Worm (Caenorhabditis elegans) whole organism, late embryonic: Measurements from ENCODE around the gene fbxa-29.

Source experiments
- C38D4.7 ChIP-seq: fragments of 200-800 bp; sonication (Bioruptor generic); optimal IDR thresholded peaks from 2 replicates; lab custom pipeline; 2018; ENCODE audit warnings: mild to moderate bottlenecking, missing genetic modification characterization, moderate library complexity, missing compliant biosample characterization
- F13H6.1 ChIP-seq: sonication (generic microtip); optimal IDR thresholded peaks from 2 replicates; lab custom pipeline; 2016; ENCODE audit warnings: missing genetic modification characterization, missing compliant biosample characterization
- K09A11.1 ChIP-seq: sonication (generic microtip); optimal IDR thresholded peaks from 2 replicates; lab custom pipeline; 2017; ENCODE audit warnings: antibody characterized with exemption, mild to moderate bottlenecking, missing genetic modification characterization, missing compliant biosample characterization; ENCODE audit not compliant: insufficient read depth
- T23F11.4 ChIP-seq: fragments of 200-800 bp; sonication (Bioruptor generic); optimal IDR thresholded peaks from 2 replicates; lab custom pipeline; 2018; ENCODE audit warnings: mild to moderate bottlenecking, missing genetic modification characterization, missing compliant biosample characterization
- Y22D7AL.16 ChIP-seq: sonication (generic microtip); optimal IDR thresholded peaks from 2 replicates; lab custom pipeline; 2016; ENCODE audit warnings: missing genetic modification characterization, missing compliant biosample characterization
- ahr-1 ChIP-seq: sonication (generic microtip); optimal IDR thresholded peaks from 2 replicates; lab custom pipeline; 2016; ENCODE audit warnings: missing genetic modification characterization, missing compliant biosample characterization
- ama-1 ChIP-seq: fragments of 150-350 bp; optimal IDR thresholded peaks from 2 replicates; lab custom pipeline; 2014
- ceh-14 ChIP-seq: sonication (generic microtip); optimal IDR thresholded peaks from 2 replicates; lab custom pipeline; 2016; ENCODE audit warnings: missing genotype, missing genetic modification characterization, missing compliant biosample characterization
- ceh-22 ChIP-seq: sonication (generic microtip); optimal IDR thresholded peaks from 2 replicates; lab custom pipeline; 2017; ENCODE audit warnings: missing biosample characterization, missing genetic modification characterization
- ceh-24 ChIP-seq: sonication (generic microtip); optimal IDR thresholded peaks from 2 replicates; lab custom pipeline; 2016; ENCODE audit warnings: mild to moderate bottlenecking, missing genetic modification characterization, missing compliant biosample characterization
- ceh-30 ChIP-seq: fragments of 150-350 bp; optimal IDR thresholded peaks from 2 replicates; lab custom pipeline; 2014; ENCODE audit warnings: missing biosample characterization, missing genetic modification characterization
- ceh-31 ChIP-seq: sonication (generic microtip); optimal IDR thresholded peaks from 2 replicates; lab custom pipeline; 2016; ENCODE audit warnings: missing genetic modification characterization, missing compliant biosample characterization
- ceh-48 ChIP-seq: sonication (generic microtip); optimal IDR thresholded peaks from 2 replicates; lab custom pipeline; 2016; ENCODE audit warnings: missing genetic modification characterization, inconsistent platforms, missing compliant biosample characterization
- dmd-4 ChIP-seq: sonication (generic microtip); optimal IDR thresholded peaks from 2 replicates; lab custom pipeline; 2016; ENCODE audit warnings: borderline replicate concordance, missing genetic modification characterization, missing compliant biosample characterization
- dve-1 ChIP-seq: sonication (generic microtip); optimal IDR thresholded peaks from 2 replicates; lab custom pipeline; 2017; ENCODE audit warnings: antibody characterized with exemption, mild to moderate bottlenecking, missing genetic modification characterization, missing compliant biosample characterization
- elt-2 ChIP-seq: sonication (generic microtip); optimal IDR thresholded peaks from 2 replicates; lab custom pipeline; 2016; ENCODE audit warnings: missing genetic modification reagents, missing genetic modification characterization, missing compliant biosample characterization
- ets-4 ChIP-seq: sonication (generic microtip); optimal IDR thresholded peaks from 2 replicates; lab custom pipeline; 2016; ENCODE audit warnings: missing genetic modification characterization, missing compliant biosample characterization
- fax-1 ChIP-seq: sonication (generic microtip); optimal IDR thresholded peaks from 2 replicates; lab custom pipeline; 2016; ENCODE audit warnings: missing genotype, missing genetic modification characterization, missing compliant biosample characterization
- hlh-8 ChIP-seq: sonication (generic microtip); optimal IDR thresholded peaks from 2 replicates; lab custom pipeline; 2016; ENCODE audit warnings: missing genotype, missing genetic modification characterization, missing compliant biosample characterization
- nhr-11 ChIP-seq: fragments of 150-350 bp; optimal IDR thresholded peaks from 2 replicates; lab custom pipeline; 2014; ENCODE audit warnings: missing biosample characterization, missing genetic modification characterization
- nhr-232 ChIP-seq: sonication (generic microtip); optimal IDR thresholded peaks from 2 replicates; lab custom pipeline; 2016; ENCODE audit warnings: missing genetic modification characterization, missing compliant biosample characterization
- npax-4 ChIP-seq: sonication (generic microtip); optimal IDR thresholded peaks from 2 replicates; lab custom pipeline; 2016; ENCODE audit warnings: missing genetic modification characterization, missing compliant biosample characterization
- pag-3 ChIP-seq: sonication (generic microtip); optimal IDR thresholded peaks from 2 replicates; lab custom pipeline; 2016; ENCODE audit warnings: missing compliant biosample characterization, missing genetic modification characterization, borderline replicate concordance
- pat-9 ChIP-seq: fragments of 200-800 bp; sonication (Bioruptor generic); optimal IDR thresholded peaks from 2 replicates; lab custom pipeline; 2018; ENCODE audit warnings: mild to moderate bottlenecking, missing genetic modification characterization, moderate library complexity, missing compliant biosample characterization
- pax-1 ChIP-seq: fragments of 150-350 bp; optimal IDR thresholded peaks from 2 replicates; lab custom pipeline; 2014; ENCODE audit warnings: missing biosample characterization, missing genetic modification characterization
- pha-2 ChIP-seq: sonication (generic microtip); optimal IDR thresholded peaks from 2 replicates; lab custom pipeline; 2017; ENCODE audit warnings: mild to moderate bottlenecking, missing genetic modification characterization, missing compliant biosample characterization
- pqm-1 ChIP-seq: sonication (generic microtip); optimal IDR thresholded peaks from 2 replicates; lab custom pipeline; 2016; ENCODE audit warnings: missing genetic modification characterization, missing compliant biosample characterization
- pros-1 ChIP-seq: fragments of 150-350 bp; optimal IDR thresholded peaks from 2 replicates; lab custom pipeline; 2014; ENCODE audit warnings: missing biosample characterization, missing genetic modification reagents, missing genetic modification characterization
- ref-2 ChIP-seq: sonication (generic microtip); optimal IDR thresholded peaks from 2 replicates; lab custom pipeline; 2016; ENCODE audit warnings: missing genetic modification characterization, missing compliant biosample characterization
- sdc-2 ChIP-seq: sonication (generic microtip); optimal IDR thresholded peaks from 2 replicates; lab custom pipeline; 2016; ENCODE audit warnings: missing genotype, missing genetic modification characterization, missing compliant biosample characterization
- sox-2 ChIP-seq: fragments of 200-800 bp; sonication (Bioruptor generic); IDR thresholded peaks from 2 replicates; pipeline ENCODE4 v1.3.6; 2022; ENCODE audit warnings: missing genetic modification reagents, missing genetic modification characterization, missing compliant biosample characterization
- syd-9 ChIP-seq: sonication (generic microtip); optimal IDR thresholded peaks from 2 replicates; lab custom pipeline; 2016; ENCODE audit warnings: mild to moderate bottlenecking, missing genetic modification characterization, moderate library complexity, missing compliant biosample characterization
- tbx-7 ChIP-seq: sonication (generic microtip); optimal IDR thresholded peaks from 2 replicates; lab custom pipeline; 2016; ENCODE audit warnings: missing genotype, missing genetic modification characterization, missing compliant biosample characterization
- unc-3 ChIP-seq, 2 experiments: fragments of 200-800 bp in 1 of 2; sonication (Bioruptor generic) in 1 of 2; sonication (generic microtip) in 1 of 2; conservative IDR thresholded peaks in 1 of 2; optimal IDR thresholded peaks in 1 of 2; 2 replicates each; pipeline versions ENCODE4 v1.3.6 to Lab custom; 2016 to 2022; ENCODE audit warnings: missing compliant biosample characterization in 2 of 2, missing genetic modification characterization in 2 of 2, missing genetic modification reagents in 1 of 2
- unc-55 ChIP-seq: sonication (generic microtip); optimal IDR thresholded peaks from 2 replicates; lab custom pipeline; 2017; ENCODE audit warnings: missing biosample characterization, missing genetic modification reagents, missing genetic modification characterization
- ztf-16 ChIP-seq: sonication (generic microtip); optimal IDR thresholded peaks from 2 replicates; lab custom pipeline; 2017; ENCODE audit warnings: missing genetic modification characterization, missing compliant biosample characterization

The fbxa-29 gene

DNA sequence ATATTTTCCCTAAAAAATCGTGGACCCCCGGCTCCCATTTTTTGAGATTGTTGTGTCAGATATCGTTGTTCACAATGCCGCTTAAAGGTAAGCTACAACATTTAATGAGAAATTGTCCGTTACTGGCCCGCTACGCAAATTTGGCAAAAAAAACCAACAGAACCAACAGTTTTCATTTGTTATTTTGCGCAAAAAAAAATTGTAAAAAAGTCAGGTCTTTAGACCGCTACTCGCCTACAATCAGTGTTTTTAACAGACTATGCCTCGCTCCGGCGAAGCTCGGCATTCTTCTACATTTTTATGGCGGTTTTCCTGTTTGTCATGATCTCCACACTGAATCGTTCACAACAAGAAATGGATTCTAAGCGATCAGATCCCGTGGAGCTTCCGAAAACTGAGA lies 35.4 kb upstream of the fbxa-29 start, which contains the start of gene Y82E9BL.12:
TSS of gene Y82E9BL.12 (plus strand) at position 301 of the 400 bp plus-strand sequence.
- TF ChIP-seq ceh-48 (no peak), nhr-232 (tag; lab: Kevin White, UChicago) (no peak), ceh-31 (tag; lab: Kevin White, UChicago) (no peak), dve-1 (tag; lab: Kevin White, UChicago) (no peak), ceh-30 (tag; lab: Kevin White, UChicago) (no peak), pax-1 (tag; lab: Kevin White, UChicago) (no peak), ztf-16 (no peak), pros-1 (tag; lab: Kevin White, UChicago) (no peak), sox-2 (no peak), ceh-22 (tag; lab: Kevin White, UChicago) (no peak), npax-4 (tag; lab: Kevin White, UChicago) (no peak), pha-2 (tag; lab: Kevin White, UChicago) (no peak)

DNA sequence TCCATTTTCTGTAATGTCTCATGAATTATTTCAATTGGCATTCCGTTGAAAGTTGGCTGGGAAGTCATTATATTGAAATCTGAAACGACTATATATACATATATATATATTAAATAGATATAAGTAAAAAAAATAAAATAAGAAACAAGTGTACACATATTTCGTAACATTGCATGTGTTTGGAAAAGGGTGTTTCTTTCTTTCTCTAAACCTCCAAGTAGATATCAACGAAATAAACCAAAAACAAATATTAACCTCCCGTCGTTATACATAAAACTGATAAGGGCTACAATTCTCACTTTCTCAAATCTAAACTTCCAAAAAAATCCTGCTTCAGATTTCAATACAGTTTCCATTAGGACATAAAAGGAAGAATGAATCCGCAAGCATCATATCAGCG lies 34.7 kb upstream of the fbxa-29 start, which contains the start of gene fbxa-79:
TSS of gene fbxa-79 (minus strand) at position 86 of the 400 bp plus-strand sequence.
- TF ChIP-seq elt-2 (peak; percentile 9), C38D4.7 (GFP tag; lab: Kevin White, UChicago) (no peak)

DNA sequence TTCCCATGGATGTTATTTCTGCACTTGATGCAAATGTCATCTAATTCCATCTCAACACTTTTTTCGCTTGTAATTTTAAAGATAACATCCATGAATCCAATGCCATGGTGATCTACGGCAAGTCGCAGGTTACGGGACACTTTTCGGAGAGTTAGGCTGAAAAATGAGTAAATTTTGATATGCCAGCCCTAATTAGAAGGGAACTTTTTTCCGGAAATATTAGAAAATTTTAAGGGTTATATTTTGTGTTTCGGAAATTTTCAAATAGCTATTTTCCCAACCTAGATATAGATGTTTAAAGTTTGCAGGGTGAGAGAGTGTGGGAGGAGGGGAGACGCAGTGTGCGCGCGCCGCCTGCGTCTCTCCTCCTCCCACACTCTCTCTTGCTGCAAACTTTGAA lies 33.8 kb upstream of the fbxa-29 start:
- TF ChIP-seq ets-4 (tag; lab: Kevin White, UChicago) (no peak), pros-1 (tag; lab: Kevin White, UChicago) (no peak), pha-2 (tag; lab: Kevin White, UChicago) (no peak), pat-9 (no peak), ama-1 (lab: Kevin White, UChicago) (no peak), ceh-31 (tag; lab: Kevin White, UChicago) (no peak), ztf-16 (no peak), tbx-7 (tag; lab: Kevin White, UChicago) (no peak), hlh-8 (no peak), pag-3 (tag; lab: Kevin White, UChicago) (no peak), fax-1 (no peak), ceh-48 (no peak), T23F11.4 (GFP tag; lab: Kevin White, UChicago) (no peak), dmd-4 (tag; lab: Kevin White, UChicago) (no peak), sdc-2 (tag; lab: Kevin White, UChicago) (no peak), pqm-1 (tag; lab: Kevin White, UChicago) (no peak), nhr-11 (tag; lab: Kevin White, UChicago) (no peak)

DNA sequence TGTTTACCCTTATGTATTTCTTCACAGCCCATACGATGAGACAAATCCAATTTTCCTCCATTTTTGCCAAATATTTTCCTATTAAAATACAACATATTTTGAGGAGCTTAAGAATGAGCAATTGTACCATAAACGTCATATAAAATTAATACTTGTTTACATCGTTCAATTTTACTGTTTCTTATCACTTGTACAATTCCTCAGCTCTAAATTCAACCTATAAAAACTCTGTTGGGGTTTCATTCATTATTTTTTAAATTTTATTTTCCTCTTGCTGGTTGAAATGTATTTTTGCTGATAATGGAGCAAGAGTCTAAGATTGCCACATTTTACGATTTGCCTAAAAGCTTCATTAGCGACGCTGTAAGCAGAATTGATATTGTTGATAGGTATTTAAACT lies 29.9 kb upstream of the fbxa-29 start, which contains the start of gene fbxa-75:
TSS of gene fbxa-75 (plus strand) at position 301 of the 400 bp plus-strand sequence.
- TF ChIP-seq F13H6.1 (no peak), ztf-16 (no peak), Y22D7AL.16 (tag; lab: Kevin White, UChicago) (no peak), fax-1 (no peak), ahr-1 (tag; lab: Kevin White, UChicago) (no peak)

DNA sequence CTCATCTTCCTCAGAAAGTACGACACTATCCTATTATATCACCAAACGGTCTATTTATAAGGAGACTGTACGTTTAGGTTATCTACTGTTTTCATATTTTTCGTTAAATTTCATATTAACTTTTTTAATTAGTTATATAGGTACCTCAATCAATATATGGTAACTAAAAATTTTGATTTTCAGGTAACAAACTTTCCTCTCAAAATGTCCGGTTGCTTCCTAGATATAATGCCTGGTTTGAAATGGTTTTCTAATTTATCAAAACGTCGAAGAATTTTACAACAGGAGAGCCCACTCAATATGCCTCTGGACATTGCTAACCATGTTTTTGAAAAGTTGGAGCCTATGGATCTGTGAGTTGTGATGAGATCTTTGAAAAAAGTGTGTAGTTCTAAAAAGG lies 24.1 kb upstream of the fbxa-29 start, which contains the start of gene fbxa-28:
TSS of gene fbxa-28 (plus strand) at position 301 of the 400 bp plus-strand sequence.
- TF ChIP-seq pros-1 (tag; lab: Kevin White, UChicago): no peak
- no peak for TF ChIP-seq sox-2
- no peak for TF ChIP-seq syd-9 (tag; lab: Kevin White, UChicago)
- no peak for TF ChIP-seq nhr-11 (tag; lab: Kevin White, UChicago)
- TF ChIP-seq unc-55 (GFP tag; lab: Kevin White, UChicago): no peak
- TF ChIP-seq K09A11.1 (tag; lab: Kevin White, UChicago): no peak
- TF ChIP-seq ceh-14 (tag; lab: Kevin White, UChicago): no peak
- no peak for TF ChIP-seq C38D4.7 (GFP tag; lab: Kevin White, UChicago)
- no peak for TF ChIP-seq unc-3 (GFP tag; conservative IDR thresholded peaks at IDR 0.05; lab: Robert Waterston, UW)
- no peak for TF ChIP-seq unc-3 (tag; optimal IDR thresholded peaks at IDR 0.05; lab: Kevin White, UChicago)
- no peak for TF ChIP-seq ceh-24 (tag; lab: Kevin White, UChicago)
- TF ChIP-seq ref-2 (tag; lab: Kevin White, UChicago): no peak
- TF ChIP-seq, all 69 proteins: peak for 0
